Worm (Caenorhabditis elegans): Measurements from ENCODE around the gene C08B6.5.
A peak's percentile ranks its signal among the peaks of the same experiment; 100 is the strongest.

The C08B6.5 gene

DNA sequence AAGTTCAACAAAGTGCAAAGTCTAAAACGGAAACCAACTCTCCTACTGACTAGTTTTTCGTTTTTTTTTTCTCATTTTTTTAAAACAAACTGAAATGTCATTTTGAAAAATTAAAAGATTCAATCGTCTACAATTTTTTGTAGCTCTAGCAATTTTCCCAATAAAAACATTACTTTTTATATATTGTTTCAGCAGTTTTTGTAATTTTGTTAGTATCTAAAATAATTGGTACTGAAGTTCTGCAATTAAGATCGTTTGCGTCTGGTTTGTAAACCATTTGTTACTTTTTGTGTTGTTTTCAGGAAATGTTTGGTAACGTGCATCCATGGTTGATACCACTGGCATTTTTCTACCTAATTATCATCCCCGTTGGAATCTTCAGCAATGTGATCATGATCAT is 41.0 kb downstream of the C08B6.5 start, which contains the start of gene srsx-30:
Gene srsx-30 (plus strand): TSS at position 301 of the 400 bp plus-strand sequence.
- no peak for TF ChIP-seq aptf-2 (GFP tag; conservative IDR thresholded peaks at IDR 0.05)
- TF ChIP-seq egl-18 (GFP tag; IDR thresholded peaks at IDR 0.05): no peak

DNA sequence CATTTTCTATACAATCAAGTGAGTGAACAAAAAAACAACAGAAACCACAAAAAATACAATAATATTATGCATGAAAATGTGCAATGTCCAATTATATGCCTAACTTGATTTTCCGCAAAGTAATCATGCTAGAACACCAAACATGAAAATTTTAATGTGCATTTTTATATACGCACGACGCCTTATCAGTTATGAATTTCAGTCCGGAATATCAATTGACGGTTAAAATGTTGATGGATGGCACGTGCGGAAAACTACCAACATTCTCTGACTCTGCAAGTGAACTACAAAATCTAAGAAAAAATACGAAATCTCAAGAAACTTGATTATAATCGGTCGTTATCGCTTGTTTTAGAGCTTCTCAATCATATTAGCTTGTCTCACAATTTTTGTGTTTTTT is 42.4 kb downstream of the C08B6.5 start:
- peak; percentile 56 for TF ChIP-seq nhr-80 (tag; optimal IDR thresholded peaks at IDR 0.05)
- TF ChIP-seq egl-44 (GFP tag; IDR thresholded peaks at IDR 0.05): no peak

DNA sequence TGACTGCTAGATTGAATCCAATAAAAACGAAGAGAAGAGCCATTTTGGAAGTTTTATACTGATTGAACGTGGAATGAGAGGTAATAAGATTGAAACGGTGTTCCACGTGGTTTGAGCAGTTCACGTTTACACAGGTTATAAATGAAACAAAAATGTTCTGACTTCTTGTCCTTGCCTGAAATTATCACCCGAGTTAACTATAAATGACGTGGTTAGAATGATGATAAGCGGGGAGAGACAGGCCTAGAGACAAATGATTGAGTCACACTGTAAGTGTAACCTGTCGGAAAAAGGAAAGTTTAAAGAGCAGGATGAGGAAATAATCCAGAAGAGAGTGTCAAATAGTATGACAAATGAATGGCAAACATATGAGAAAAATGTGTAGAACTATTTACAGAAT is 43.4 kb downstream of the C08B6.5 start, which contains the start of gene C51E3.10:
Gene C51E3.10 (minus strand): TSS at position 181 of the 400 bp plus-strand sequence.
- no peak for TF ChIP-seq snpc-4 (GFP tag; optimal IDR thresholded peaks at IDR 0.05)
- no peak for TF ChIP-seq snpc-4 (tag; optimal IDR thresholded peaks at IDR 0.05)
- no peak for TF ChIP-seq B0336.3 (GFP tag; IDR thresholded peaks at IDR 0.05)
- peak; percentile 26 for TF ChIP-seq nhr-90 (tag; optimal IDR thresholded peaks at IDR 0.05)
- TF ChIP-seq nfyb-1 (GFP tag; IDR thresholded peaks at IDR 0.05): 0 out of 2 replicates have a peak, but pooled peaks have one; percentile 25
- peak; percentile 92 for TF ChIP-seq nhr-80 (tag; optimal IDR thresholded peaks at IDR 0.05)
- TF ChIP-seq unc-62 (GFP tag; optimal IDR thresholded peaks at IDR 0.05): peak; percentile 5
- peak; percentile 47 for TF ChIP-seq ets-4 (GFP tag; optimal IDR thresholded peaks at IDR 0.05)
- no peak for TF ChIP-seq ztf-26 (tag; optimal IDR thresholded peaks at IDR 0.05)
- TF ChIP-seq atf-7 (tag; optimal IDR thresholded peaks at IDR 0.05): peak; percentile 54
- TF ChIP-seq let-607 (tag; optimal IDR thresholded peaks at IDR 0.05): peak; percentile 71 to 80

DNA sequence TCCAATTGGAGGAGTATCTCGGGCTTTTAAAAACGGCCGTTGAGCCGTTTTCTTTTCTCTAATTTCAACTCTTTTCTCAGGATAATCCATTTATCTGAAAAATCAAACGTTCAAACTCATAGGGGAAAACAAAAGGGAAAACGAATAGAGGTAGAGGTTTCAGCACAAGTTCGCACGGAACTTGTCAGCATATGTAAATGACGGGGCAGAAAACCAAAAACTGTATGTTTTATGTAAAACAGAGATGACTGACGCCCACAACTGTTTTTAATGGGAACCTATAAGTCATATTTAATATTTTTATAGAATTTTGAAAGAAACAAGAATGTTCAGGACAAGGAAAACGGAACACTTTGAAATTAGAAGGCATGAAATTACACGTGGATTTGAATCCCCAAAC is 48.8 kb downstream of the C08B6.5 start, which contains the start of gene C51E3.6:
Gene C51E3.6 (minus strand): TSS at position 101 of the 400 bp plus-strand sequence.
- no peak for TF ChIP-seq dpl-1 (GFP tag; optimal IDR thresholded peaks at IDR 0.05)
- TF ChIP-seq lin-35 (GFP tag; optimal IDR thresholded peaks at IDR 0.05): no peak
- TF ChIP-seq snpc-1.3 (tag; optimal IDR thresholded peaks at IDR 0.05; ENCODE audit: insufficient read depth): no peak

DNA sequence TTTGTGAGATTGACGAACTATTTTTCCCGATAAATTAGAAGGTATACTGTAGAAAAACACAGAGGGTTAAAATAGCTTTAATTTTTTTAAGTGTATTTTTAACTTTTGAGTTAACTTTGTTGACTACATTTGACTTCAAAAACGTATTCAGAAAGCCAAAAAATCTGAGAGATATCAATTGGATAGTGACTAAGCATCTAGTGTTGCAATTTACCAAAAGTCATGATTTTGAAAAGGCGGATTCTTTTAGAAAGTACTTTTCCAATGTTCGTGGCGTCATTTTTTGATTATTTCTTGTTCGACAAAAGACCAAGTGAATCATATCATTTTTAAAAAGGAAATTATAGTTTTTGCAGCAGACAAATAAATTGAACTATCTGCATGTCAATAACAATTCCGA is 51.3 kb downstream of the C08B6.5 start:
- no peak for TF ChIP-seq cebp-1 (GFP tag; IDR thresholded peaks at IDR 0.05)
- peak; percentile 1 for TF ChIP-seq cebp-1 (tag; optimal IDR thresholded peaks at IDR 0.05)
- peak; percentile 5 for TF ChIP-seq lin-40 (tag; optimal IDR thresholded peaks at IDR 0.05)
- TF ChIP-seq sea-2 (GFP tag; IDR thresholded peaks at IDR 0.05): no peak
- TF ChIP-seq lin-35 (GFP tag; optimal IDR thresholded peaks at IDR 0.05): peak in 1 of 3 experiments; percentile 18
